Worm (Caenorhabditis elegans) whole organism, L4 larva: ENCODE data around the gene cdr-3.
A peak's percentile ranks its signal among the peaks of the same experiment; 100 is the strongest.

Experiments
- F44E2.7 ChIP-seq: fragments of 200-800 bp; sonication (Bioruptor generic); IDR thresholded peaks from 2 replicates; pipeline ENCODE4 v2.1.2; 2022; ENCODE audit warnings: missing genetic modification characterization, missing compliant biosample characterization
- F49E8.2 ChIP-seq: sonication (generic microtip); optimal IDR thresholded peaks from 2 replicates; lab custom pipeline; 2016; ENCODE audit warnings: missing compliant biosample characterization, mild to moderate bottlenecking, missing genetic modification characterization, borderline replicate concordance
- aha-1 ChIP-seq: fragments of 150-350 bp; peaks from one replicate; lab custom pipeline; 2014; ENCODE audit warnings: missing biosample characterization, missing genetic modification characterization
- aly-2 ChIP-seq: sonication (generic microtip); optimal IDR thresholded peaks from 2 replicates; lab custom pipeline; 2018; ENCODE audit warnings: missing biosample characterization, missing genetic modification characterization
- nhr-28 ChIP-seq: fragments of 150-350 bp; optimal IDR thresholded peaks from 2 replicates; lab custom pipeline; 2014; ENCODE audit warnings: missing biosample characterization, missing genetic modification characterization
- nhr-77 ChIP-seq: fragments of 150-350 bp; optimal IDR thresholded peaks from 2 replicates; lab custom pipeline; 2014; ENCODE audit warnings: missing biosample characterization, missing genetic modification characterization
- pha-4 ChIP-seq, 2 experiments: fragments of 150-350 bp in 1 of 2; fragments of 200-800 bp in 1 of 2; sonication (Bioruptor generic) in 1 of 2; IDR thresholded peaks in 1 of 2; optimal IDR thresholded peaks in 1 of 2; 2 replicates each; pipeline versions ENCODE4 v1.3.6 to Lab custom; 2014 to 2022; ENCODE audit warnings: missing genetic modification characterization in 2 of 2, missing genetic modification reagents in 2 of 2, missing biosample characterization in 1 of 2, missing compliant biosample characterization in 1 of 2
- snpc-4 ChIP-seq: fragments of 150-350 bp; optimal IDR thresholded peaks from 2 replicates; lab custom pipeline; 2014; ENCODE audit warnings: missing biosample characterization, missing genetic modification characterization
- unc-39 ChIP-seq: sonication (generic microtip); optimal IDR thresholded peaks from 2 replicates; lab custom pipeline; 2017; ENCODE audit warnings: missing biosample characterization, missing genetic modification characterization

DNA sequence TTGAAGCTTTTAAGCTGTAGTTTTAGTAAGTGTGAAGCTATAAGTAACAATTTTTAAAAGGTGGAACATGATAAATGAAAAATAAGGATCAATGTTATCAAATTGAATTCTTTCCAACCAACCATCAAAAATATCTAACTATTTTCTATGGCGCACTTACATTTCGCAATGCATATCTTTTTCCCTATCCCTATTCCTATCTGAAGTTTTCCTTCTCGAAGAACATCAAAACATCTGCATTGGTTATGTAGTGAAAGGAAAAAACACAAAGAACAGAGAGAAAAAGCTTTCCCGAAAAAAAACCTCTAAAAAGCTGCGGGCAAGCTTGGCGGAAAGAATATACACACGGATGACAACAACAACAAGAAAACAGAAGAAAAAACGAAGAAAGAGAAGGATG is 43.4 kb upstream of the cdr-3 start:
- no peak for TF ChIP-seq aly-2
- TF ChIP-seq unc-39 (tag; lab: Kevin White, UChicago) = no peak
- no peak for TF ChIP-seq snpc-4 (tag; lab: Kevin White, UChicago)
- TF ChIP-seq F44E2.7 = no peak
- no peak for TF ChIP-seq nhr-77
- TF ChIP-seq F49E8.2 = no peak
- no peak for TF ChIP-seq pha-4 (GFP tag; IDR thresholded peaks at IDR 0.05; lab: Robert Waterston, UW)
- TF ChIP-seq pha-4 (tag; optimal IDR thresholded peaks at IDR 0.05; lab: Kevin White, UChicago) = no peak
- no peak for TF ChIP-seq nhr-28 (tag; lab: Kevin White, UChicago)
- peak; percentile 68 for TF ChIP-seq aha-1 (tag; lab: Kevin White, UChicago)
